Fruit fly (Drosophila melanogaster) whole organism, embryonic: ENCODE results near the gene jet.

Source experiments
- Atf-2 ChIP-seq: fragments of 200-800 bp; sonication (Bioruptor generic); optimal IDR thresholded peaks from 2 replicates; lab custom pipeline; 2016; ENCODE audit warnings: missing biosample characterization, missing genetic modification characterization
- CG10209 ChIP-seq: fragments of 200-800 bp; sonication (Bioruptor generic); optimal IDR thresholded peaks from 3 replicates; lab custom pipeline; 2017; ENCODE audit warnings: missing biosample characterization, mild to moderate bottlenecking, missing genetic modification characterization, missing genetic modification reagents
- CG12219 ChIP-seq: fragments of 200-800 bp; sonication (Bioruptor generic); optimal IDR thresholded peaks from 3 replicates; lab custom pipeline; 2018; ENCODE audit warnings: missing biosample characterization, mild to moderate bottlenecking, missing genetic modification characterization
- CG12299 ChIP-seq: fragments of 200-800 bp; sonication (Bioruptor generic); optimal IDR thresholded peaks from 2 replicates; lab custom pipeline; 2018; ENCODE audit warnings: missing biosample characterization, mild to moderate bottlenecking, missing genetic modification characterization
- CG15601 ChIP-seq: fragments of 200-800 bp; sonication (Bioruptor generic); optimal IDR thresholded peaks from 3 replicates; lab custom pipeline; 2019; ENCODE audit warnings: missing biosample characterization, mild to moderate bottlenecking, missing genetic modification characterization, moderate library complexity
- CG17186 ChIP-seq: fragments of 200-800 bp; sonication (Bioruptor generic); optimal IDR thresholded peaks from 3 replicates; lab custom pipeline; 2017; ENCODE audit warnings: missing biosample characterization, missing genetic modification reagents, missing genetic modification characterization
- CG18764 ChIP-seq: fragments of 200-800 bp; sonication (Bioruptor generic); optimal IDR thresholded peaks from 3 replicates; lab custom pipeline; 2016; ENCODE audit warnings: missing biosample characterization, missing genetic modification characterization
- CG2129 ChIP-seq: fragments of 200-800 bp; sonication (Bioruptor generic); IDR thresholded peaks from 2 replicates; pipeline ENCODE4 v1.3.6; 2022; ENCODE audit warnings: missing biosample characterization, missing genetic modification characterization; ENCODE audit not compliant: partially characterized antibody
- CG31441 ChIP-seq: fragments of 200-800 bp; sonication (Bioruptor generic); IDR thresholded peaks from 2 replicates; pipeline ENCODE4 v1.3.6; 2022; ENCODE audit warnings: missing biosample characterization, missing genetic modification characterization
- CG32767 ChIP-seq: fragments of 200-800 bp; sonication (Bioruptor generic); IDR thresholded peaks from 2 replicates; pipeline ENCODE4 v1.3.6; 2022; ENCODE audit warnings: missing biosample characterization, missing genetic modification characterization
- CG3838 ChIP-seq: fragments of 200-800 bp; sonication (Bioruptor generic); optimal IDR thresholded peaks from 3 replicates; lab custom pipeline; 2016; ENCODE audit warnings: missing biosample characterization, missing genetic modification characterization
- CG42726 ChIP-seq: fragments of 200-800 bp; sonication (Bioruptor generic); IDR thresholded peaks from 2 replicates; pipeline ENCODE4 v1.3.6; 2022; ENCODE audit warnings: missing biosample characterization, missing genetic modification characterization; ENCODE audit not compliant: partially characterized antibody
- CG43689 ChIP-seq: fragments of 200-800 bp; sonication (Bioruptor generic); IDR thresholded peaks from 2 replicates; pipeline ENCODE4 v1.3.6; 2022; ENCODE audit warnings: missing biosample characterization, missing genetic modification characterization
- CG6683 ChIP-seq: fragments of 200-800 bp; sonication (Bioruptor generic); optimal IDR thresholded peaks from 2 replicates; lab custom pipeline; 2017; ENCODE audit warnings: missing biosample characterization, mild to moderate bottlenecking, missing genetic modification characterization, missing genetic modification reagents
- CG6765 ChIP-seq: fragments of 200-800 bp; sonication (Bioruptor generic); optimal IDR thresholded peaks from 3 replicates; lab custom pipeline; 2017; ENCODE audit warnings: missing biosample characterization, mild to moderate bottlenecking, missing genetic modification characterization
- CG6813 ChIP-seq: fragments of 200-800 bp; sonication (Bioruptor generic); optimal IDR thresholded peaks from 2 replicates; lab custom pipeline; 2017; ENCODE audit warnings: missing biosample characterization, missing genetic modification characterization, mild to moderate bottlenecking, moderate library complexity, missing genetic modification reagents
- CG8388 ChIP-seq: fragments of 200-800 bp; sonication (Bioruptor generic); optimal IDR thresholded peaks from 2 replicates; lab custom pipeline; 2019; ENCODE audit warnings: missing biosample characterization, mild to moderate bottlenecking, missing genetic modification characterization, moderate library complexity
- CG8924 ChIP-seq: fragments of 200-800 bp; optimal IDR thresholded peaks from 3 replicates; lab custom pipeline; 2019; ENCODE audit warnings: missing biosample characterization, mild to moderate bottlenecking, missing genetic modification characterization, moderate library complexity
- CrebB ChIP-seq: fragments of 200-800 bp; sonication (Bioruptor generic); optimal IDR thresholded peaks from 3 replicates; lab custom pipeline; 2018; ENCODE audit warnings: missing biosample characterization, mild to moderate bottlenecking, missing genetic modification characterization
- D19B ChIP-seq: fragments of 200-800 bp; sonication (Bioruptor generic); optimal IDR thresholded peaks from 2 replicates; lab custom pipeline; 2017; ENCODE audit warnings: missing biosample characterization, mild to moderate bottlenecking, missing genetic modification characterization
- Dbx ChIP-seq: fragments of 200-800 bp; sonication (Bioruptor generic); IDR thresholded peaks from 3 replicates; pipeline ENCODE4 v1.3.6; 2022; ENCODE audit warnings: missing biosample characterization, missing genetic modification characterization
- Dfd ChIP-seq, 2 experiments: fragments of >200 bp; optimal IDR thresholded peaks; 2 replicates each; lab custom pipeline; 2017; ENCODE audit warnings: missing biosample characterization in 2 of 2, missing genetic modification characterization in 2 of 2
- Gsc ChIP-seq: fragments of 200-800 bp; sonication (Bioruptor generic); IDR thresholded peaks from 2 replicates; pipeline ENCODE4 v1.3.6; 2022; ENCODE audit warnings: missing biosample characterization, missing genetic modification characterization
- H2.0 ChIP-seq: fragments of 200-800 bp; sonication (Bioruptor generic); IDR thresholded peaks from 2 replicates; pipeline ENCODE4 v1.3.6; 2022; ENCODE audit warnings: missing biosample characterization, missing genetic modification characterization
- HLH4C ChIP-seq: fragments of 200-800 bp; sonication (Bioruptor generic); IDR thresholded peaks from 3 replicates; pipeline ENCODE4 v1.3.6; 2022; ENCODE audit warnings: missing biosample characterization, missing genetic modification characterization; ENCODE audit not compliant: partially characterized antibody
- HmgD ChIP-seq: fragments of 200-800 bp; sonication (Bioruptor generic); optimal IDR thresholded peaks from 3 replicates; lab custom pipeline; 2016; ENCODE audit warnings: missing biosample characterization, missing genetic modification characterization
- Hr3 ChIP-seq: fragments of 200-800 bp; sonication (Bioruptor generic); optimal IDR thresholded peaks from 3 replicates; lab custom pipeline; 2016; ENCODE audit warnings: missing biosample characterization, missing genetic modification characterization
- Lpt ChIP-seq: fragments of >200 bp; optimal IDR thresholded peaks from 2 replicates; lab custom pipeline; 2018; ENCODE audit warnings: missing biosample characterization, missing genetic modification characterization
- MESR4 ChIP-seq: fragments of 200-800 bp; sonication (Bioruptor generic); optimal IDR thresholded peaks from 2 replicates; lab custom pipeline; 2018; ENCODE audit warnings: missing biosample characterization, mild to moderate bottlenecking, missing genetic modification characterization, moderate library complexity
- Max ChIP-seq: fragments of 200-800 bp; sonication (Bioruptor generic); optimal IDR thresholded peaks from 2 replicates; lab custom pipeline; 2016; ENCODE audit warnings: missing biosample characterization, mild to moderate bottlenecking, missing genetic modification characterization
- Poxn ChIP-seq: fragments of 200-800 bp; sonication (Bioruptor generic); IDR thresholded peaks from 2 replicates; pipeline ENCODE4 v1.3.6; 2022; ENCODE audit warnings: missing biosample characterization, missing genetic modification characterization
- Rfx ChIP-seq: fragments of 200-800 bp; sonication (Bioruptor generic); IDR thresholded peaks from 2 replicates; pipeline ENCODE4 v1.3.6; 2022; ENCODE audit warnings: missing biosample characterization, missing genetic modification characterization
- Sox102F ChIP-seq: fragments of 200-800 bp; sonication (Bioruptor generic); optimal IDR thresholded peaks from 2 replicates; lab custom pipeline; 2018; ENCODE audit warnings: missing biosample characterization, mild to moderate bottlenecking, missing genetic modification characterization, moderate library complexity
- Ssrp ChIP-seq: fragments of 200-800 bp; sonication (Bioruptor generic); optimal IDR thresholded peaks from 2 replicates; lab custom pipeline; 2018; ENCODE audit warnings: missing biosample characterization, mild to moderate bottlenecking, missing genetic modification characterization, moderate library complexity
- aop ChIP-seq: fragments of 200-800 bp; sonication (Bioruptor generic); IDR thresholded peaks from 2 replicates; pipeline ENCODE4 v1.3.6; 2022; ENCODE audit warnings: missing biosample characterization, missing genetic modification characterization
- croc ChIP-seq: fragments of 200-800 bp; sonication (Bioruptor generic); conservative IDR thresholded peaks from 3 replicates; pipeline ENCODE4 v1.3.6; 2022; ENCODE audit warnings: missing biosample characterization, missing genetic modification characterization
- danr ChIP-seq: fragments of 200-800 bp; sonication (Bioruptor generic); IDR thresholded peaks from 2 replicates; pipeline ENCODE4 v1.3.6; 2022; ENCODE audit warnings: missing biosample characterization, missing genetic modification characterization
- dimm ChIP-seq: fragments of 200-800 bp; sonication (Bioruptor generic); IDR thresholded peaks from 2 replicates; pipeline ENCODE4 v1.3.6; 2022; ENCODE audit warnings: missing biosample characterization, missing genetic modification characterization
- dmrt11E ChIP-seq: fragments of 200-800 bp; sonication (Bioruptor generic); optimal IDR thresholded peaks from 3 replicates; lab custom pipeline; 2018; ENCODE audit warnings: missing biosample characterization, mild to moderate bottlenecking, missing genetic modification characterization, moderate library complexity
- esg ChIP-seq: fragments of 200-800 bp; sonication (Bioruptor generic); conservative IDR thresholded peaks from 2 replicates; pipeline ENCODE4 v1.3.6; 2022; ENCODE audit warnings: missing biosample characterization, missing genetic modification characterization
- eyg ChIP-seq: fragments of 200-800 bp; sonication (Bioruptor generic); optimal IDR thresholded peaks from 3 replicates; lab custom pipeline; 2016; ENCODE audit warnings: missing biosample characterization, missing genetic modification characterization
- fd102C ChIP-seq: fragments of 200-800 bp; sonication (Bioruptor generic); optimal IDR thresholded peaks from 2 replicates; lab custom pipeline; 2018; ENCODE audit warnings: missing biosample characterization, mild to moderate bottlenecking, missing genetic modification characterization, moderate library complexity
- fd96Cb ChIP-seq: fragments of 200-800 bp; sonication (Bioruptor generic); optimal IDR thresholded peaks from 2 replicates; lab custom pipeline; 2018; ENCODE audit warnings: missing biosample characterization, mild to moderate bottlenecking, missing genetic modification characterization, moderate library complexity
- ken ChIP-seq: fragments of 200-800 bp; sonication (Bioruptor generic); IDR thresholded peaks from 3 replicates; pipeline ENCODE4 v1.3.6; 2022; ENCODE audit warnings: missing biosample characterization, missing genetic modification characterization
- lilli ChIP-seq: fragments of 200-800 bp; sonication (Bioruptor generic); optimal IDR thresholded peaks from 3 replicates; lab custom pipeline; 2016; ENCODE audit warnings: missing biosample characterization, missing genetic modification characterization
- luna ChIP-seq: fragments of 200-800 bp; sonication (Bioruptor generic); optimal IDR thresholded peaks from 2 replicates; lab custom pipeline; 2016; ENCODE audit warnings: missing biosample characterization, missing genetic modification characterization
- oc ChIP-seq: fragments of 200-800 bp; sonication (Bioruptor generic); optimal IDR thresholded peaks from 2 replicates; lab custom pipeline; 2018; ENCODE audit warnings: missing biosample characterization, mild to moderate bottlenecking, missing genetic modification characterization, moderate library complexity
- pum ChIP-seq: fragments of 200-800 bp; sonication (Bioruptor generic); optimal IDR thresholded peaks from 2 replicates; lab custom pipeline; 2016; ENCODE audit warnings: missing biosample characterization, missing genetic modification characterization
- tna ChIP-seq: fragments of 200-800 bp; sonication (Bioruptor generic); IDR thresholded peaks from 2 replicates; pipeline ENCODE4 v1.3.6; 2022; ENCODE audit warnings: missing biosample characterization, missing genetic modification characterization; ENCODE audit not compliant: partially characterized antibody
- zf30C ChIP-seq: fragments of 200-800 bp; sonication (Bioruptor generic); optimal IDR thresholded peaks from 3 replicates; lab custom pipeline; 2018; ENCODE audit warnings: missing biosample characterization, mild to moderate bottlenecking, missing genetic modification characterization

jet gene

DNA sequence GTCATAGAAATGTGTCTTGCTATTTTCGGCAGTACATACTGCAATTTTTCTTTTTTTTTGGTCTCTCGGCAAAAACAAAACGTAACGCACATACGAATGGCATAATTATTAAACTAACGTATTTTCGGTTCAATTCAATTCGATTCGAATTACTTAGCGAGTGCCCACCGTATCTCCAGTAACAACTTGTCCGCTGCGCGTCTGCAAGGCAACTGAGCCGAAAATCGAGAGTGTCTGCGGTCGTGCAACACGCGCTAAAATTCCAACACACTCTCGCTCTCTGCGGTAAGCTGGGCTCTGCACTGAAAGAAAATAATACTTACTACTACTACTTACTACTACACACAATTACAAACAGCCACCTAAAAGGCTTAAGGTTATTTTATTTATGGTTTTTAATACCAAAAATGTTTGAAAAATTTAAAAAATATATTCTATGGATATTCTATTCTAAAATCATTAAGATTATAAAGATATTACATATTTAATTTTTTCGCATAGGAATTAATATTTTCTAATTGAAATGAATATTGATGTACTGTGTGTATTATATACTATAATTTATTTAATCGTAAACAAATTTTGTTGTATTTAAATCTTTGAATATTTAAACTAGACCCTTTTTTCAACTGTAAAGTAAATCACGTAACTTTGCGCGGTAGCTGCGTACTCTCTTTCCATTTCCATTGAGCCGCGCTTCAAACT lies 42.9 kb downstream of the jet start, which contains the start of gene snsl (continued):
- TF ChIP-seq Atf-2 (GFP tag; lab: Kevin White, UChicago), result no peak
- no peak for TF ChIP-seq esg (GFP tag; lab: Robert Waterston, UW)
- no peak for TF ChIP-seq aop
- TF ChIP-seq Sox102F, result peak; percentile 80
- TF ChIP-seq D19B, result no peak
- no peak for TF ChIP-seq CG12219 (GFP tag; lab: Kevin White, UChicago)
- no peak for TF ChIP-seq croc (GFP tag; lab: Robert Waterston, UW)
- TF ChIP-seq CG3838, result no peak
- TF ChIP-seq CG18764 (GFP tag; lab: Kevin White, UChicago), result no peak
- no peak for TF ChIP-seq pum
- TF ChIP-seq CG15601 (tag; lab: Kevin White, UChicago), result peak; percentile 60
- TF ChIP-seq CG10209 (GFP tag; lab: Kevin White, UChicago), result peak; percentile 43
- no peak for TF ChIP-seq HmgD (GFP tag; lab: Kevin White, UChicago)
- peak; percentile 62 for TF ChIP-seq Ssrp (tag; lab: Kevin White, UChicago)
- no peak for TF ChIP-seq Max
- 0 out of 2 replicates have a peak, but pooled peaks have one; percentile 36 for TF ChIP-seq CG42726 (GFP tag; lab: Robert Waterston, UW)
- peak; percentile 84 for TF ChIP-seq CG31441
- peak; percentile 3 for TF ChIP-seq CG6765 (GFP tag; lab: Kevin White, UChicago)
- TF ChIP-seq ken (GFP tag; lab: Robert Waterston, UW), result peak; percentile 56; the same call in 1 of the 3 replicates
- no peak for TF ChIP-seq CG43689 (GFP tag; lab: Robert Waterston, UW)
- TF ChIP-seq zf30C (GFP tag; lab: Kevin White, UChicago), result peak; percentile 43
- no peak for TF ChIP-seq danr (GFP tag; lab: Robert Waterston, UW)
- peak; percentile 87 for TF ChIP-seq CG8924 (tag; lab: Kevin White, UChicago)
- TF ChIP-seq Gsc, result no peak
- TF ChIP-seq CG6813 (GFP tag; lab: Kevin White, UChicago), result no peak
- TF ChIP-seq CrebB, result no peak
- TF ChIP-seq luna (GFP tag; lab: Kevin White, UChicago), result no peak
- peak; percentile 60 for TF ChIP-seq CG8388
- no peak for TF ChIP-seq CG2129 (GFP tag; lab: Robert Waterston, UW)
- no peak for TF ChIP-seq lilli (GFP tag; lab: Kevin White, UChicago)
- no peak for TF ChIP-seq fd102C
- no peak for TF ChIP-seq Lpt (GFP tag; lab: Kevin White, UChicago)
- 0 out of 3 replicates have a peak, but pooled peaks have one; percentile 14 for TF ChIP-seq Dbx (GFP tag; lab: Robert Waterston, UW)
- TF ChIP-seq Rfx, result no peak
- TF ChIP-seq H2.0 (GFP tag; lab: Robert Waterston, UW), result no peak
- TF ChIP-seq Poxn (GFP tag; lab: Robert Waterston, UW), result no peak
- no peak for TF ChIP-seq MESR4
- TF ChIP-seq oc (tag; lab: Kevin White, UChicago), result no peak
- TF ChIP-seq tna, result no peak
- peak; percentile 54 for TF ChIP-seq fd96Cb (tag; lab: Kevin White, UChicago)
- peak; percentile 5 for TF ChIP-seq dmrt11E (tag; lab: Kevin White, UChicago)
- TF ChIP-seq CG32767, result peak; percentile 27; the same call in 1 of the 2 replicates
- no peak for TF ChIP-seq Dfd (GFP tag; optimal IDR thresholded peaks at IDR 0.05; lab: Kevin White, UChicago)
- no peak for TF ChIP-seq CG12299
- no peak for TF ChIP-seq eyg (GFP tag; lab: Kevin White, UChicago)
- TF ChIP-seq Hr3, result peak; percentile 55
- no peak for TF ChIP-seq CG17186
- no peak for TF ChIP-seq dimm (GFP tag; lab: Robert Waterston, UW)
- TF ChIP-seq CG6683, result peak; percentile 19
- no peak for TF ChIP-seq HLH4C (GFP tag; lab: Robert Waterston, UW)
